Fruit fly (Drosophila melanogaster) whole organism, embryonic: Measurements from ENCODE around the gene AGO2.

Experiments used
- Abd-B ChIP-seq: fragments of 200-800 bp; sonication (Bioruptor generic); optimal IDR thresholded peaks from 2 replicates; lab custom pipeline; 2018; ENCODE audit warnings: missing biosample characterization, mild to moderate bottlenecking, missing genetic modification characterization, moderate library complexity
- Aef1 ChIP-seq: fragments of 200-800 bp; sonication (Bioruptor generic); IDR thresholded peaks from 3 replicates; pipeline ENCODE4 v1.3.6; 2022; ENCODE audit warnings: missing biosample characterization, missing genetic modification characterization
- Antp ChIP-seq: fragments of 200-800 bp; sonication (Bioruptor generic); optimal IDR thresholded peaks from 3 replicates; lab custom pipeline; 2016; ENCODE audit warnings: missing biosample characterization, missing genetic modification characterization
- Asciz ChIP-seq: fragments of 200-800 bp; sonication (Bioruptor generic); optimal IDR thresholded peaks from 2 replicates; lab custom pipeline; 2017; ENCODE audit warnings: missing biosample characterization, mild to moderate bottlenecking, missing genetic modification characterization, missing genetic modification reagents
- Atf-2 ChIP-seq: fragments of 200-800 bp; sonication (Bioruptor generic); optimal IDR thresholded peaks from 2 replicates; lab custom pipeline; 2016; ENCODE audit warnings: missing biosample characterization, missing genetic modification characterization
- Atf3 ChIP-seq: fragments of 200-800 bp; sonication (Bioruptor generic); optimal IDR thresholded peaks from 3 replicates; lab custom pipeline; 2016; ENCODE audit warnings: missing biosample characterization, missing genetic modification characterization
- BEAF-32 ChIP-seq: fragments of 200-800 bp; sonication (Bioruptor generic); optimal IDR thresholded peaks from 3 replicates; lab custom pipeline; 2017; ENCODE audit warnings: missing biosample characterization, missing genetic modification characterization, mild to moderate bottlenecking, moderate library complexity, missing genetic modification reagents
- CG10267 ChIP-seq: fragments of 200-800 bp; sonication (Bioruptor generic); optimal IDR thresholded peaks from 2 replicates; lab custom pipeline; 2018; ENCODE audit warnings: missing biosample characterization, mild to moderate bottlenecking, missing genetic modification characterization, moderate library complexity
- CG12769 ChIP-seq: fragments of 200-800 bp; sonication (Bioruptor generic); optimal IDR thresholded peaks from 2 replicates; lab custom pipeline; 2019; ENCODE audit warnings: missing biosample characterization, mild to moderate bottlenecking, missing genetic modification characterization, moderate library complexity
- CG13287 ChIP-seq: fragments of 200-800 bp; sonication (Bioruptor generic); IDR thresholded peaks from 2 replicates; pipeline ENCODE4 v1.3.6; 2022; ENCODE audit warnings: missing biosample characterization, missing genetic modification characterization; ENCODE audit not compliant: partially characterized antibody
- CG14441 ChIP-seq: fragments of 200-800 bp; sonication (Bioruptor generic); IDR thresholded peaks from 2 replicates; pipeline ENCODE4 v1.3.6; 2022; ENCODE audit warnings: missing biosample characterization, missing genetic modification characterization
- CG14710 ChIP-seq: fragments of 200-800 bp; sonication (Bioruptor generic); optimal IDR thresholded peaks from 3 replicates; lab custom pipeline; 2019; ENCODE audit warnings: missing biosample characterization, mild to moderate bottlenecking, missing genetic modification characterization, moderate library complexity
- CG17186 ChIP-seq: fragments of 200-800 bp; sonication (Bioruptor generic); optimal IDR thresholded peaks from 3 replicates; lab custom pipeline; 2017; ENCODE audit warnings: missing biosample characterization, missing genetic modification reagents, missing genetic modification characterization
- CG2120 ChIP-seq: fragments of 200-800 bp; sonication (Bioruptor generic); optimal IDR thresholded peaks from 3 replicates; lab custom pipeline; 2016; ENCODE audit warnings: missing biosample characterization, missing genetic modification characterization
- CG2199 ChIP-seq: fragments of 200-800 bp; sonication (Bioruptor generic); IDR thresholded peaks from 3 replicates; pipeline ENCODE4 v1.3.6; 2022; ENCODE audit warnings: missing biosample characterization, missing genetic modification characterization
- CG31441 ChIP-seq: fragments of 200-800 bp; sonication (Bioruptor generic); IDR thresholded peaks from 2 replicates; pipeline ENCODE4 v1.3.6; 2022; ENCODE audit warnings: missing biosample characterization, missing genetic modification characterization
- CG33213 ChIP-seq: fragments of 200-800 bp; sonication (Bioruptor generic); optimal IDR thresholded peaks from 3 replicates; lab custom pipeline; 2016; ENCODE audit warnings: missing biosample characterization, missing genetic modification characterization
- CG4360 ChIP-seq: fragments of 200-800 bp; sonication (Bioruptor generic); IDR thresholded peaks from 2 replicates; pipeline ENCODE4 v1.3.6; 2022; ENCODE audit warnings: missing biosample characterization, missing genetic modification characterization
- CG6175 ChIP-seq: fragments of 200-800 bp; sonication (Bioruptor generic); IDR thresholded peaks from 3 replicates; pipeline ENCODE4 v1.3.6; 2022; ENCODE audit warnings: missing biosample characterization, missing genetic modification characterization
- CG6272 ChIP-seq: fragments of 200-800 bp; sonication (Bioruptor generic); IDR thresholded peaks from 2 replicates; pipeline ENCODE4 v1.3.6; 2022; ENCODE audit warnings: missing biosample characterization, missing genetic modification characterization
- CG6689 ChIP-seq: fragments of 200-800 bp; sonication (Bioruptor generic); IDR thresholded peaks from 2 replicates; pipeline ENCODE4 v1.3.6; 2022; ENCODE audit warnings: missing biosample characterization, missing genetic modification characterization
- CG7556 ChIP-seq: fragments of 200-800 bp; sonication (Bioruptor generic); optimal IDR thresholded peaks from 2 replicates; lab custom pipeline; 2017; ENCODE audit warnings: missing biosample characterization, mild to moderate bottlenecking, missing genetic modification characterization
- CG8089 ChIP-seq: fragments of 200-800 bp; sonication (Bioruptor generic); optimal IDR thresholded peaks from 3 replicates; lab custom pipeline; 2016; ENCODE audit warnings: missing biosample characterization, missing genetic modification characterization
- CG8281 ChIP-seq: fragments of 200-800 bp; sonication (Bioruptor generic); optimal IDR thresholded peaks from 2 replicates; lab custom pipeline; 2018; ENCODE audit warnings: missing biosample characterization, mild to moderate bottlenecking, missing genetic modification characterization, moderate library complexity
- CG9932 ChIP-seq: fragments of 200-800 bp; sonication (Bioruptor generic); IDR thresholded peaks from 2 replicates; pipeline ENCODE4 v1.3.6; 2022; ENCODE audit warnings: missing biosample characterization, missing genetic modification characterization
- E2f2 ChIP-seq: fragments of 200-800 bp; sonication (Bioruptor generic); IDR thresholded peaks from 2 replicates; pipeline ENCODE4 v1.3.6; 2022; ENCODE audit warnings: missing biosample characterization, missing genetic modification characterization
- Fer2 ChIP-seq: fragments of 200-800 bp; sonication (Bioruptor generic); optimal IDR thresholded peaks from 2 replicates; lab custom pipeline; 2018; ENCODE audit warnings: missing biosample characterization, mild to moderate bottlenecking, missing genetic modification characterization, moderate library complexity
- Lhr ChIP-seq: fragments of 200-800 bp; sonication (Bioruptor generic); optimal IDR thresholded peaks from 3 replicates; lab custom pipeline; 2017; ENCODE audit warnings: mild to moderate bottlenecking, missing biosample characterization, missing genetic modification reagents, missing genetic modification characterization
- Myb ChIP-seq: fragments of 200-800 bp; sonication (Bioruptor generic); optimal IDR thresholded peaks from 2 replicates; lab custom pipeline; 2016; ENCODE audit warnings: missing biosample characterization, missing genetic modification characterization
- Poxn ChIP-seq: fragments of 200-800 bp; sonication (Bioruptor generic); IDR thresholded peaks from 2 replicates; pipeline ENCODE4 v1.3.6; 2022; ENCODE audit warnings: missing biosample characterization, missing genetic modification characterization
- Trl ChIP-seq, 3 experiments: fragments of >200 bp in 2 of 3; fragments of 200-800 bp in 1 of 3; sonication (Bioruptor generic) in 1 of 3; optimal IDR thresholded peaks; 2 replicates in 1 of 3; 3 replicates in 2 of 3; lab custom pipeline; 2016 to 2017; ENCODE audit warnings: missing biosample characterization in 1 of 3, missing genetic modification characterization in 1 of 3
- ato ChIP-seq: fragments of 200-800 bp; sonication (Bioruptor generic); IDR thresholded peaks from 2 replicates; pipeline ENCODE4 v1.3.6; 2022; ENCODE audit warnings: missing biosample characterization, missing genetic modification characterization; ENCODE audit not compliant: partially characterized antibody
- bsh ChIP-seq, 2 experiments: fragments of 200-800 bp; sonication (Bioruptor generic); optimal IDR thresholded peaks; 2 replicates each; lab custom pipeline; 2017 to 2018; ENCODE audit warnings: mild to moderate bottlenecking in 2 of 2, missing biosample characterization in 2 of 2, missing genetic modification characterization in 2 of 2, moderate library complexity in 1 of 2
- chif ChIP-seq, 2 experiments: fragments of 200-800 bp; sonication (Bioruptor generic); optimal IDR thresholded peaks; 3 replicates each; lab custom pipeline; 2016; ENCODE audit warnings: missing biosample characterization in 2 of 2, missing genetic modification characterization in 2 of 2
- chn ChIP-seq: fragments of 200-800 bp; sonication (Bioruptor generic); optimal IDR thresholded peaks from 2 replicates; lab custom pipeline; 2016; ENCODE audit warnings: missing biosample characterization, missing genetic modification characterization
- ci ChIP-seq: fragments of 200-800 bp; sonication (Bioruptor generic); IDR thresholded peaks from 3 replicates; pipeline ENCODE4 v1.3.6; 2022; ENCODE audit warnings: missing biosample characterization, missing genetic modification characterization
- dimm ChIP-seq: fragments of 200-800 bp; sonication (Bioruptor generic); IDR thresholded peaks from 2 replicates; pipeline ENCODE4 v1.3.6; 2022; ENCODE audit warnings: missing biosample characterization, missing genetic modification characterization
- disco-r ChIP-seq: fragments of 200-800 bp; sonication (Bioruptor generic); optimal IDR thresholded peaks from 2 replicates; lab custom pipeline; 2016; ENCODE audit warnings: missing biosample characterization, missing genetic modification characterization
- dm ChIP-seq: fragments of 200-800 bp; sonication (Bioruptor generic); optimal IDR thresholded peaks from 3 replicates; lab custom pipeline; 2016; ENCODE audit warnings: missing biosample characterization, missing genetic modification characterization
- fru ChIP-seq: fragments of >200 bp; optimal IDR thresholded peaks from 2 replicates; lab custom pipeline; 2017
- gcm2 ChIP-seq: fragments of 200-800 bp; sonication (Bioruptor generic); optimal IDR thresholded peaks from 2 replicates; lab custom pipeline; 2016; ENCODE audit warnings: missing biosample characterization, missing genetic modification characterization
- kay ChIP-seq: fragments of 200-800 bp; sonication (Bioruptor generic); optimal IDR thresholded peaks from 2 replicates; lab custom pipeline; 2016; ENCODE audit warnings: missing biosample characterization, missing genetic modification characterization
- knrl ChIP-seq: fragments of 200-800 bp; sonication (Bioruptor generic); IDR thresholded peaks from 3 replicates; pipeline ENCODE4 v1.3.6; 2022; ENCODE audit warnings: missing biosample characterization, missing genetic modification characterization; ENCODE audit not compliant: partially characterized antibody
- nmo ChIP-seq: fragments of 200-800 bp; sonication (Bioruptor generic); optimal IDR thresholded peaks from 2 replicates; lab custom pipeline; 2018; ENCODE audit warnings: missing biosample characterization, mild to moderate bottlenecking, missing genetic modification characterization, moderate library complexity
- pzg ChIP-seq: fragments of 200-800 bp; sonication (Bioruptor generic); optimal IDR thresholded peaks from 3 replicates; lab custom pipeline; 2018; ENCODE audit warnings: missing biosample characterization, mild to moderate bottlenecking, missing genetic modification characterization, moderate library complexity
- schlank ChIP-seq: fragments of 200-800 bp; sonication (Bioruptor generic); optimal IDR thresholded peaks from 2 replicates; lab custom pipeline; 2018; ENCODE audit warnings: missing biosample characterization, mild to moderate bottlenecking, missing genetic modification characterization
- sd ChIP-seq: fragments of 200-800 bp; sonication (Bioruptor generic); optimal IDR thresholded peaks from 3 replicates; lab custom pipeline; 2018; ENCODE audit warnings: missing biosample characterization, mild to moderate bottlenecking, missing genetic modification characterization, moderate library complexity
- sr ChIP-seq: fragments of 200-800 bp; sonication (Bioruptor generic); IDR thresholded peaks from 3 replicates; pipeline ENCODE4 v1.3.6; 2022; ENCODE audit warnings: missing biosample characterization, missing genetic modification characterization
- tap ChIP-seq: fragments of 200-800 bp; optimal IDR thresholded peaks from 3 replicates; lab custom pipeline; 2019; ENCODE audit warnings: missing biosample characterization, mild to moderate bottlenecking, missing genetic modification characterization, moderate library complexity
- tin ChIP-seq: fragments of 200-800 bp; sonication (Bioruptor generic); optimal IDR thresholded peaks from 3 replicates; lab custom pipeline; 2016; ENCODE audit warnings: missing biosample characterization, missing genetic modification characterization

AGO2 gene

DNA sequence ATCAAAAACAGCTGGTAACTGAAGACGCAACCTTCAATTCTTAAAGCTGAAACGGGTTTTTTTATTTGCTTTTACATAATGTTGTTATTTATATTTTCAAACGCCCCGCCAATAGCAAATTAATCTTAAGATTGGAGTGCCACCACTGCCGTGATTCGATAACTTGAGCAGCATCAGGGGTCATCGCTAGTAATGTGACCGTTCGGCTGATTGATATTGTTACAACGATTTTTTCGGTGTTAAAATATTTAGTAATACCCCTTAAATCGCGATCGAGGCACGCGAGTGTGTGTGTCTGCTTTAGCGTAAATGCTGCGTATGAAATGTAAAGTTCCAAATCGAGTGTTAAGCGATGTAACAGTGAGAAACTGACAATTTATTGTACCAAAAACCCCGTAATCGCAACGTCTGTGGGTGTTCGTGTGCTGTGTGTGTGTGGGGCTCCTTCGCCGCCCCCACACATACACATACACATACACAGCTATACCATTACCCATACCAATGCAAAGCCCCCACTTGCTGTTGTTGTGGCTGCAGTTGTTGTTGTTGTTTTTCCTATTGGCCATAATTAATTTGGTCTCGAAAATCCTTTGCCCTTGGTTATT is 12.0 kb downstream of the AGO2 start, which contains the start of gene dop (continued):
- TF ChIP-seq sd (tag; lab: Kevin White, UChicago) (no peak), CG33213 (GFP tag; lab: Kevin White, UChicago) (peak; percentile 34), CG14710 (tag; lab: Kevin White, UChicago) (peak; percentile 61), Lhr (GFP tag; lab: Kevin White, UChicago) (peak; percentile 8), Atf-2 (GFP tag; lab: Kevin White, UChicago) (peak; percentile 3), CG9932 (GFP tag; lab: Robert Waterston, UW) (peak; percentile 62), CG2120 (GFP tag; lab: Kevin White, UChicago) (peak; percentile 35), Antp (peak; percentile 29), CG12769 (peak; percentile 9), CG6689 (GFP tag; lab: Robert Waterston, UW) (no peak), Abd-B (peak; percentile 9), bsh (GFP tag; optimal IDR thresholded peaks at IDR 0.05; lab: Kevin White, UChicago) (no peak), CG13287 (GFP tag; lab: Robert Waterston, UW) (peak; percentile 73), ato (peak; percentile 55; the same call in 1 of the 2 replicates), CG8281 (tag; lab: Kevin White, UChicago) (no peak), kay (GFP tag; lab: Kevin White, UChicago) (no peak), CG17186 (GFP tag; lab: Kevin White, UChicago) (peak; percentile 20), Aef1 (GFP tag; lab: Robert Waterston, UW) (peak; percentile 38; the same call in 1 of the 3 replicates), Trl (optimal IDR thresholded peaks at IDR 0.05; lab: Kevin White, UChicago) (no peak), Trl (GFP tag; optimal IDR thresholded peaks at IDR 0.05; lab: Kevin White, UChicago) (peak; percentile 15), BEAF-32 (peak; percentile 82), sr (GFP tag; lab: Robert Waterston, UW) (peak; percentile 78; the same call in 2 of the 3 replicates), disco-r (GFP tag; lab: Kevin White, UChicago) (no peak), ci (GFP tag; lab: Robert Waterston, UW) (peak; percentile 30; the same call in 1 of the 3 replicates), nmo (GFP tag; lab: Kevin White, UChicago) (peak; percentile 30)

DNA sequence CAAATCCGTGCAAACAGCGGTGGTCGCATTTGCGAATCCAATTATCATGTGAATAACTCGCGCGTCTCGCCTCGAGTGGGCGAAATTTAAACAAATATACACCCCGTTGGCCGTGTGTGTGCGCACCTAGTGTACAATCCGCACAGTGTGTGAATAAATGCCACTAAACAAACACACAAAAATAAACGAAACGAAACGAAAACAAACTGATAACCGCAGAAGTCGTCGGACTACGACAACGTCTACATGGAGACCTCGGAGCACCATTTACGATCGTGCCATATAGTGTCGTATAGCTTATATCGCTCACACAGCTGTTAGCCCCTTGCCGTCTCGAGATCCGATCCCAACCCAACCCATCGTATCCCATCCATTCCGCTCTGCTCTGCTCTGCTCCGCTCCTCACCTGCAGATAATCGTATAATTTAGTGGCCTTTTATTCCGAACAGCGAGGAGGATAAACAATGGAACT is 12.6 kb downstream of the AGO2 start:
- TF ChIP-seq fru (lab: Kevin White, UChicago) (no peak), CG2199 (peak; percentile 91), tap (tag; lab: Kevin White, UChicago) (no peak), CG31441 (GFP tag; lab: Robert Waterston, UW) (no peak), CG10267 (tag; lab: Kevin White, UChicago) (no peak), dimm (GFP tag; lab: Robert Waterston, UW) (no peak), Asciz (GFP tag; lab: Kevin White, UChicago) (peak; percentile 84), schlank (tag; lab: Kevin White, UChicago) (peak; percentile 82), E2f2 (GFP tag; lab: Robert Waterston, UW) (no peak), chif (GFP tag; optimal IDR thresholded peaks at IDR 0.05; lab: Kevin White, UChicago) (no peak), knrl (GFP tag; lab: Robert Waterston, UW) (no peak), tin (GFP tag; lab: Kevin White, UChicago) (no peak), CG8089 (GFP tag; lab: Kevin White, UChicago) (peak; percentile 38), pzg (no peak), CG7556 (GFP tag; lab: Kevin White, UChicago) (peak; percentile 68), Myb (GFP tag; lab: Kevin White, UChicago) (no peak), Atf3 (GFP tag; lab: Kevin White, UChicago) (no peak), CG4360 (GFP tag; lab: Robert Waterston, UW) (no peak; the same call in 1 of the 2 replicates), CG6272 (no peak), gcm2 (GFP tag; lab: Kevin White, UChicago) (no peak), dm (GFP tag; lab: Kevin White, UChicago) (no peak), Poxn (GFP tag; lab: Robert Waterston, UW) (no peak), Fer2 (tag; lab: Kevin White, UChicago) (peak; percentile 59), CG6175 (GFP tag; lab: Robert Waterston, UW) (peak; percentile 54; the same call in 1 of the 3 replicates), chn (GFP tag; lab: Kevin White, UChicago) (no peak), CG14441 (GFP tag; lab: Robert Waterston, UW) (peak; percentile 60; the same call in 1 of the 2 replicates)
